Worm (Caenorhabditis elegans) whole organism, L4 larva: ENCODE data around the gene algn-8.

Source experiments
- R02D3.7 ChIP-seq: fragments of 150-350 bp; sonication (generic microtip); optimal IDR thresholded peaks from 3 replicates; lab custom pipeline; 2014; ENCODE audit warnings: missing biosample characterization, missing genetic modification characterization
- ama-1 ChIP-seq: fragments of 150-350 bp; optimal IDR thresholded peaks from 2 replicates; lab custom pipeline; 2014; ENCODE audit warnings: inconsistent platforms, mixed read lengths
- ceh-82 ChIP-seq: sonication (generic microtip); optimal IDR thresholded peaks from 2 replicates; lab custom pipeline; 2017; ENCODE audit warnings: missing biosample characterization, missing genetic modification characterization
- nhr-11 ChIP-seq: fragments of 150-350 bp; optimal IDR thresholded peaks from 2 replicates; lab custom pipeline; 2014; ENCODE audit warnings: missing biosample characterization, missing genetic modification characterization
- pqm-1 ChIP-seq: sonication (generic microtip); optimal IDR thresholded peaks from 2 replicates; lab custom pipeline; 2017; ENCODE audit warnings: missing biosample characterization, missing genetic modification characterization
- zfp-2 ChIP-seq: sonication (generic microtip); optimal IDR thresholded peaks from 2 replicates; lab custom pipeline; 2016; ENCODE audit warnings: mild to moderate bottlenecking, missing genetic modification characterization, missing compliant biosample characterization
- zip-11 ChIP-seq: fragments of 200-800 bp; sonication (Bioruptor generic); IDR thresholded peaks from 2 replicates; pipeline ENCODE4 v1.3.6; 2022; ENCODE audit warnings: missing genetic modification characterization, missing compliant biosample characterization

DNA sequence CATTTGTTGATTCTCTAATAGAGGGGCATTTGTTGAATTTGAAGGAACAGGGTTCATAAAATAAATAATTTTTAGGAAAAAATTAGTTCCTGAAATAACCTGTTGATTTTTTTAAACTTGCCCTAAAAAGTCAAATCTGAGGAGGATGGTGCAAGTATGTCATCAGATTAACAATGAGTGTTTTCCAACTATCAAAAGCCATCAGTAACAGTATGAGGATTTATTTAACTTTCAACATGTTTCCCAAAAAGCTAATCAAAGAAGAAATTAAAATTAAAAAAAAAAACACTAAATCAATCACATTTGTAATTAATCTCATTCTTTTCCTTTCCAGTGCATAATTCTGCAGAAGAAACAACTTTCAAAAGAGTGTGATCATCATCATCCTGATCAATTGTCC lies 26.7 kb downstream of the algn-8 start, which contains the start of gene chil-5:
- no peak for TF ChIP-seq ama-1 (lab: Kevin White, UChicago)
- no peak for TF ChIP-seq nhr-11 (tag; lab: Kevin White, UChicago)
- no peak for TF ChIP-seq R02D3.7 (tag; lab: Kevin White, UChicago)
- TF ChIP-seq zfp-2 (tag; lab: Kevin White, UChicago), result no peak
- TF ChIP-seq ceh-82 (tag; lab: Kevin White, UChicago), result no peak
- TF ChIP-seq pqm-1 (tag; lab: Kevin White, UChicago), result no peak
- no peak for TF ChIP-seq zip-11 (GFP tag; lab: Robert Waterston, UW)
